Fruit fly (Drosophila melanogaster) ovary, adult (tissue): ENCODE measurements around the gene Cox10.

Experiments used
- CG17801 ChIP-seq: fragments of 200-800 bp; optimal IDR thresholded peaks from 2 replicates; lab custom pipeline; 2019; ENCODE audit warnings: missing biosample characterization, mild to moderate bottlenecking, missing genetic modification characterization, moderate library complexity; ENCODE audit not compliant: partially characterized antibody

Gene Cox10

DNA sequence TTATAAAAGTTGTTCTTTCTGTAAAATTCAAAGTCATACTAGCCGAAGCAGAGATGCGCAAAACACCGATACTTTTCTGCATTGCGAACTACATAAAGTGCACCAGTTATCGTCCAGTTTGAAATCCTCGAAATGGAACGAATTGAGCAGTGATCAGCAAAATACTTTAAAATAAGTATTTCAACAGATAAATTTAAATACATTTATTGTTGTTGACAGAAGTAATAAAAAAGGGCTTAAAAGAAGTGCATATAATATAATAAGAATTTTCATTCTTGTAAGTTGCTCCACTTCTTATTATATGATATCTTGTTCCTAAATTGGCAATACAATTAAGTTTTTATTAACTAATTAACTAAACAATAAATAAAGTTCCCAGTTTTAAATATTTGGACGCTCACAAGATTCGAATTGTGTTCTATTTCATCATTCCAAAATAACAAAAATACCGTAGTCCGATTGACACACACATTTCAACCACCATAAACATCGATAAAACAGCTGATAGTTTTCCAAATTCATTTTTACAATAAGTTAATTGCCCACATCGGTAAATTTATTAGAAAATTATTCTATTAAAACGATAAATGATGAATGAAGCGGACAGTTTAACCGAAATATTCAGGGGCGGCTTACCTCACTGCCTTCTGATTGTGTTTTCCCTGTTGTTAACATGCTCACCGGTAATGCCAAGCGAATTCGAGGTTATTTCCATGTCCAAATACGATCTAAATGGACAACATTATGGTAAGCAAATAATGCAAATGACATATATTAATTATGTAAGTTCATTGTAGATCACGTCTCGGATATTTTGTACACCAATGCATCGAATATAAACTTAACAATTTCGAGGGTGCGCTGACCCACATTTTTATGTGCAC is 16.7 kb upstream of the Cox10 start, which contains the start of the genes Usp14 and CG4972:
TSS of gene Usp14 (minus strand) at position 70 of the 884 bp plus-strand sequence.
TSS of gene CG4972 (plus strand) at position 466 of the 884 bp plus-strand sequence.
- TF ChIP-seq CG17801 (GFP tag; lab: Kevin White, UChicago) = no peak

DNA sequence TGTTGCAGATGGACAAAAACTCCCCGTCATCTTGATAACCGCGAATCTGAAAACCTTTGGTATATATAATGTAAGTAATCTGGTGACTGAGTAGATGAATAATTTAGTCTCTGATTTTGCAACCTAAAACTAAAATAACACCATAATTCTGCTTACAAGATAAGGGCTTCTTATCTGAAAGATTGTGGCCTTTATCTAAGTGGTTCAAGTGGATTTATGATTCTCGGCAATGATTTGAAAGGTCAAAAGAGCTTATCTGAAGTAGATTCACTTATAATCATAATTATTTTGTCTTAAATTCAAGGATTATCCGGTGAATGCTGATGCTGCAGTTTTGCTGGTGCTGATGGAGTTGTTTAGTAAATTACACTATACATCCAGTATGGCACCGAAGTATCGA is 15.4 kb upstream of the Cox10 start:
- no peak for TF ChIP-seq CG17801 (GFP tag; lab: Kevin White, UChicago)

DNA sequence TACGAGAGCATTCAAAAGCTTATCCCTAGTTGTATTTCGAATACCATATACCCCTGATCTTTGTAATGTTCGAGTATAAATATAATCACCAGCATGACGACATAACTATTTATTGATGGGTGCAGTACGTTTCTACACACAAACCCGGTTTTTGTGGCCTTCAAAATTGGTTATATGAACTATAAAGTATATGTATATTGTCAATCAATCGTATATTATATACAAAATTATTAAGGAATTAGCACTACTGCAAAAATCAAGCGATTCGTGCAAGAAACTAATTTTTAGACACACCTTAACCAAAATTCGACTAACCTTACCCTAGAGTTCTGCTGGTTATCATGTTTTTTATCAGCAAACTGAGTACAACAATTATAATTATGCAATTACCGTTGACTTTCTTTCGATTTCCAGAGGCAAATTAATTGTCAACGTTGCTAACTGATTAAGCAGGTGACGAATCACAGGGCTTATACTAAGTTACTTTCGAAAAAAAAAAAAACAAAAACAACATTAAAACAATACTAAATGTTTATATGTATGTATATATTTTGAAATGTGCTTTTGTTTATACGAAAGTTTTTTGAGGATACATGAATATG is 11.0 kb upstream of the Cox10 start:
- no peak for TF ChIP-seq CG17801 (GFP tag; lab: Kevin White, UChicago)

DNA sequence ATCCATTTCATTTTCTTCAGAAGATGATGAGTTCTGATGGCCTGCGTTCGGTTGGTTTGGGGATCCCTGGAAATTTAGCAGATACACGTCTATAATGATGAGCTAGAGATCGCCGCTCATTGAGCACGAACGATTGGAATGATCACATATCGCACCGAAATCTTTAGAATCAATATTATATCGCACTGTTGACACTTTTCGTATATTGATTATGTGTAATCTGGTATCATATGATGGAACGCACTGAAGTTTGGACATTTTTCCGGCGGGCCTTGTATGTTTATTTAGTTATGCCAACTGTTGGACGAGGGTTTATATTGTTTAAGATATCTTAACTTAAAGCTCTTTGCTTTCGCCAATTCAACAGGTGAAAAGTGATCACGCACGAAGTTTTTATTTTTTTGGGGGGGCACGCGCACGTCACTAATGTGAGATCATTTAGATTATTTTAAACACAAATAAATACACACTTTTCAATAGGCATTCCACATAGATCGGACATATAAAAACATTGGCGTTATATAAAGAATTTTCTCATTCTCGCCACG is 10.2 kb upstream of the Cox10 start:
- no peak for TF ChIP-seq CG17801 (GFP tag; lab: Kevin White, UChicago)

DNA sequence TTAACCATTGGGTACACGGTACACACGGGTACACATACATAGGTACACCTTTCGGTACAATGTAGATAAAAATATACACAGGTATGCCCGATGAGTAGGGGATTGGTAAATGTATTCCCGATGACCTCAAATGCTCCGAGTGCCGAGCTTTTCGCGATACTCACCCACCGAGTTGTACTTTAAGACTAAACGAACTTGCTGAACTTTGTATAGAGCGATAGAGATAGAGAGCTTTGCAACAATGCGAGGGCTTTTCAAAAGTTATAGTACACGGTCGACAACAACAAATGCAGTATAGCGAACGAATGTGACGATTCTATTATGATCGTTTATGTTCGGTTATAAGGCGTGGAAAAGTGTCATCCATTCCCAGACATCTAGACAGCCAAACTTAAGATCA is 9.7 kb upstream of the Cox10 start:
- TF ChIP-seq CG17801 (GFP tag; lab: Kevin White, UChicago) = peak; percentile 75

DNA sequence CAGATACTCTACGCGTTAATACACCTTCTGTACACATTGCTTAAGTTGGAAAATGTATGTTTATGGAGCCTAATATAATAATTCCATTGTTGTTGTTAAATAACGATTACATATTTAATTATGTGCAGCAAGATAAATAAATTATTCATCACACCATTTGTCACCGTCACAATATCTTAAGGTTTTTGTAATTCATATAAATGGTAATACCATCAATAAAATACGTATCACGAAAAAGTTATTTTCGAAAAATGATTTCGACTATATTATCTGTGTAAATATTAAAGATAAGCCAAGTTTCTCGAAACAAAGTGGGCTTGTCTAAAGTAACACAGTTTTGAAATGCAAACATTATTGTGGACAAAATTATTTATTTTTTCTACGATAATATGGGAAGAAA is 9.1 kb upstream of the Cox10 start, which contains the start of gene CG4995:
TSS of gene CG4995 (plus strand) at position 301 of the 400 bp plus-strand sequence.
- no peak for TF ChIP-seq CG17801 (GFP tag; lab: Kevin White, UChicago)

DNA sequence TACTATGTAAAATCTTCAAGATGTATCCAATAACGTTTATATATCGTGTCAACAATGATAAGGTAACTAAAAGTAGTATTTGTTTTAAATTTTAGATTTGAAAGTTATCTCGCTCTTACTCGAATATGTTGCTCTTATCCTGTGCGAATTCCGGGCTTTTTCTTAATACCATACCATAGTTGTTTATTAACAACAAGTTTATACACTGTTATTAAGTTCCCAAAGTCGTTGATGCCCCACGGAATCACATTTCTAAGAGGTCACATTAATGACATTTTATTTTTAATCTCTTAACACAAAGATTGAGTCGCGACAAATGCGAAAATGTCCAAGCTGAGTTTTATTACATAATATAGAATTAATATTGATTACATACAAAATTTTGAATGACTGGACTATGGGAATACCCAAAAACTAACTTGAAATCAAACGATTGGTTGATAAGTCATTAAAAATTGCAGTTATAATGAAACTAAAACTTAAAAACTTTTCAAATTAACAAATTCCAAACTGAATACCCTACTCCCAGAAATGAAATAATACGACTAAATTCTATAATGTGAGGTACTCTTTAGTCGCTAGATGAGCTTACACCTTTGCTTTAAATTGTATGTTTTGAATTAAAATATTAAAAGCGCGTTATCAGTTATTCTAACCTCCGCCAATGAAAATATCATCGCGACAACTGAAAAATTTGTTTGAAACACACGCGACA is 8.3 kb upstream of the Cox10 start, which contains the start of gene CG5381:
TSS of gene CG5381 (minus strand) at position 330 of the 715 bp plus-strand sequence.
- TF ChIP-seq CG17801 (GFP tag; lab: Kevin White, UChicago) = no peak

DNA sequence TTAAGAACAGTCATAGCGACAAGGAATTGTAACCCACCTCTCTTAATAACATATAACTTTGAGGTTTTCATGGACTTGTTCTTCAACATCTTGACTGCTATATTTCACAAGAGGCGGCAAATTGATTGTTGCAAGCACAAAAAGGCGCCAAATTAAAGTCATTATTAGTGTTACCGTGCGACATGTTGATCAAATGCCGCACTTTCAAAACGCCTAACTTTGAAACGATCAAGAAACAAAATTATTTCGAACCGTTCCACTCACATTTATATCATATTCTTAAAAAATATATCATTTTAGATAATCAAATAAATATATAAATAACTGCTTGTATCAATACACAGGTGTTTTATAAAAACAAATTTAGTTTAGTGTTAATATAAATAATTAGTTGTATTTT is 3.5 kb upstream of the Cox10 start, which contains the start of gene RnrL:
TSS of gene RnrL (minus strand) at position 154 of the 400 bp plus-strand sequence.
- no peak for TF ChIP-seq CG17801 (GFP tag; lab: Kevin White, UChicago)

DNA sequence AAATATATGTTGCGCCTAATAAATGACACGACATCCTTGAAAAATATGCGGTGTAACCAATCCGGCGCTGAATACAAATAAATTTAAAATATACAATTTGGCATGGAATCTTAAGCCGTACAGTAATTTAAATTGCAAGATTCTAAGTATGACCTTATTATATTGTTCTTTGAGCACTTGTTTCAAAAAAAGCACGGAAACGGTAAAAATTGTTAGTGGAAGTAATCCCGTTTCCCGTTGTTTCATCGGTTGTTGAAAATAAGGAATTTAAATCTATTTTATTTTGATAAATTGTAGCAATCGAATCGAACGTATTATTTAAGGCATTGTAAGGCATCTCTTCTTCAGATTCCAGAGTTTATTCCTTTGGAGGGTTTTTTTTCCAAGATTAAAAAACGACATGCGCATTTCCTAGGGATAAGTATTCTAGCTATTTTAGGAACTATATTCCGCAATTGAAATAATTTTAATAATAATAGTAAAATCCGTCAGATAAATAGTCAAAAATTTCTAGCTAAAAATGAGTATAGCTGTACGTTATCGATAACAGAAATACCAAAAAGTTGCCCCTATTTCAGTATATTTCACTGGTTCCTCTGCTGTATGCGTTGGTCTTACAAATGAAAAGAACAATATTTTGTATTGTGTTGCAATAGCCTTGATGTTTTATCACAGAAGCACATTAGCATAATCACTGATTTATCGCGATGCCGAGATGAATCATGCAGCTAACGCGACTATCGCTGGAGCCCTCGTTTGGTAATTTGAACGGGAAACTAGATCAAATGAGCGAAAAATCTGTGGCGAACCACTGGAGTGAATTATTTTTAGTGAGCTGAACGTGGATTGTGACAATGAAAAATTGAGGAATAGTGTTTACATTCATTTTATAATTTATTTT is 2.1 kb downstream of the Cox10 start, which contains the start of gene GATAd:
TSS of gene GATAd (plus strand) at position 644 of the 901 bp plus-strand sequence.
- no peak for TF ChIP-seq CG17801 (GFP tag; lab: Kevin White, UChicago)

DNA sequence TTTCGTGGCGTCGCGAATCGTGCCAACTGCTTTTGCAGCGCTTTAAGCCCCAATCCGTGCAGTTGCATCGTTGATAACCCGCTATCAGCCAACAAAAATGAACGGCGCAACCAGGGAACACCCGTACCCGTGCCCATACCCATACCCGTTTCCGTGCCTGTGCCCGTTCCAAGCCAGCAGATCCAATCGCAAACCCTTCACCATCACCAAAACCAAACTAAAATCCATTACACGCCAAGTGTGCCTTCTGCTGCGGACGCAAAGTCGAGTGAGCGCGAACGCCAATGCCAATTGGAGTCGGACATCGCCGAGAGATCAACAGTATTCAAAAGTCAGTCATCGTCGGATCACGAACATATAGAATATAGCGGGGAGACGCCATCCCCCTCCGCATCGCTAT is 2.9 kb downstream of the Cox10 start:
- no peak for TF ChIP-seq CG17801 (GFP tag; lab: Kevin White, UChicago)

DNA sequence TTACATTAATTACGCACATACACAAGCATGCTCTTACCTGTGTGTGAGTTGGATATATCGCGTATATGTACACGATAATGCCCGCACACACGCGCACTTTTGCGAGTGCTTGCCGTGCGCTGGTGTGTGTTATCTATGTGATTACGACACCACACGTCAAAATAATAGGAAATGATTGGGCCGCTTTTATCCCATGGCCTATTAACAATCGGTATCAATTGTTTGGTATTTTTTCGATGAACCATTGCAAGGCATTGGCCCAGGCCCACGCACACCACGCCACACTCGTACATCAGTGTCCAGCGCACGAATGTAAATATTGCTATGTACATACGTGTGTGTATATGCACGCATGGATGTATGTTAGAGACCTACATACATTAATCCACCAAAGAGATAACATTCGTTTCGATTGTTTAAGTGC is 3.6 kb downstream of the Cox10 start:
- TF ChIP-seq CG17801 (GFP tag; lab: Kevin White, UChicago) = peak; percentile 46

DNA sequence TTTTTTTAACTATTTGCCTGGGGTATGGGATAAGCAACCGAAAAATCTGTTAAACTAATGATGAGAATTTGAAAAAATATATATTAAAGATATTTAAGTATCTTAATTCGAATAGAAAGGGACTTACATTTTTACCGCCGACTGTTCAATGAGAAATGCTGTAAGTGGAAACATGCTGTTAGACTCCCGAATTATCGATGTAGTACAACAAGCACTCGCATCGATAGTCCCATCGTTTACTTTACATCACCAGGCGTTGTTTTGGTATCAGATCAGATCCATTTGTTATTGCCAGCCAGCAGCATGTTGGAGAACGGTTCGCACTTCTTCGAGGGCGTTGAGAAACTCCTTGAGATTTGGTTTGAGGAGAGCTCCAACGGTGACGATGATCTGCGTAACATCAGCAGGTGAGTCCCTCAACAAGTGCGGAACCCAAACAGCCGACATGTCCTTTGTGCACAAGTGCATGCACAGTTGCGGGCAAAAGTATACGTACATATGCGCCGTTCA is 8.0 kb downstream of the Cox10 start, which contains the start of gene SamDC:
TSS of gene SamDC (plus strand) at position 246 of the 510 bp plus-strand sequence.
- peak; percentile 54 for TF ChIP-seq CG17801 (GFP tag; lab: Kevin White, UChicago)

DNA sequence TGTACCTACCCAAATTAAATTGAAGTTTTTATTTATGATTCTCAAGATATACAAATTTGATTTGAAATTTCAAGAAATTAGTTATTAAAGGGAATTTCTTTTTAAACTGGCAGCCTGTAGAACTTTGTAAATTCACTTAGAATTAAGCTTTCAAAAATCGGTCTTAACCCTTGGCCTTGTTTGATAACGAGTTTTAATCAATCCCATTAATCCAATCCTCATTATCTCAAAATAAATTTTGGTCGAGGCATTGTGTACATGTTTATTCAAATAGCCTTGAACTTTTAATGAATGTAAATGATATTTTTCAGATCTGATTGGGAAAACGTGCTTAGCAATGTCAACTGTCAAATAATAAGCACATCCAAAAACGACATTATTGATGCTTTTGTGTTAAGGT is 8.6 kb downstream of the Cox10 start:
- TF ChIP-seq CG17801 (GFP tag; lab: Kevin White, UChicago) = no peak
